Fruit fly (Drosophila melanogaster): ENCODE results near the gene CG42866.

dm6 chr2L:19951543-19952163 is 9.8 kb downstream of the CG42866 start:
- TF ChIP-seq CG8478 (optimal IDR thresholded peaks at IDR 0.05) = no peak
- TF ChIP-seq psq (optimal IDR thresholded peaks at IDR 0.05) = no peak
- TF ChIP-seq EcR (GFP tag; optimal IDR thresholded peaks at IDR 0.05) = no peak
- TF ChIP-seq pan (optimal IDR thresholded peaks at IDR 0.05) = no peak
- TF ChIP-seq usp (GFP tag; optimal IDR thresholded peaks at IDR 0.05) = no peak
- TF ChIP-seq Dll (optimal IDR thresholded peaks at IDR 0.05) = no peak
